Fruit fly (Drosophila melanogaster): ENCODE measurements around the gene CG13996.

The CG13996 gene

dm6 chr2L:6060210-6060609, 39.6 kb downstream of the CG13996 start, which contains the start of gene CG34180:
TSS of gene CG34180 (plus strand) at chr2L:6060510.
- TF ChIP-seq psq (optimal IDR thresholded peaks at IDR 0.05) (no peak), usp (GFP tag; optimal IDR thresholded peaks at IDR 0.05) (no peak), EcR (GFP tag; optimal IDR thresholded peaks at IDR 0.05) (no peak), CG8478 (optimal IDR thresholded peaks at IDR 0.05) (no peak), Dll (optimal IDR thresholded peaks at IDR 0.05) (no peak), pan (optimal IDR thresholded peaks at IDR 0.05) (no peak)

dm6 chr2L:6062382-6063082, 41.9 kb downstream of the CG13996 start, which contains the start of the genes ND-51 and CG13994:
TSS of gene ND-51 (minus strand) at chr2L:6062757.
TSS of gene CG13994 (plus strand) at chr2L:6062989.
- TF ChIP-seq psq (optimal IDR thresholded peaks at IDR 0.05) (no peak), usp (GFP tag; optimal IDR thresholded peaks at IDR 0.05) (no peak), Dll (optimal IDR thresholded peaks at IDR 0.05) (no peak), pan (optimal IDR thresholded peaks at IDR 0.05) (no peak), EcR (GFP tag; optimal IDR thresholded peaks at IDR 0.05) (no peak), CG8478 (optimal IDR thresholded peaks at IDR 0.05) (no peak)

- no peak for TF ChIP-seq usp (GFP tag; optimal IDR thresholded peaks at IDR 0.05)
- no peak for TF ChIP-seq CG8478 (optimal IDR thresholded peaks at IDR 0.05)
- TF ChIP-seq pan (optimal IDR thresholded peaks at IDR 0.05) = peak; percentile 97
- TF ChIP-seq EcR (GFP tag; optimal IDR thresholded peaks at IDR 0.05) = no peak
- no peak for TF ChIP-seq psq (optimal IDR thresholded peaks at IDR 0.05)
- TF ChIP-seq Dll (optimal IDR thresholded peaks at IDR 0.05) = no peak
Measured at dm6 chr2L:6065823-6066222, 45.2 kb downstream of the CG13996 start, which contains the start of the genes Fbw5 and CG9147. TSS of gene Fbw5 (minus strand) at chr2L:6065953. TSS of gene CG9147 (plus strand) at chr2L:6065997.

dm6 chr2L:6068544-6069251, 48.1 kb downstream of the CG13996 start, which contains the start of the genes CG9150 and Pfdn1:
TSS of gene CG9150 (minus strand) at chr2L:6068594.
TSS of gene Pfdn1 (plus strand) at chr2L:6069079.
- TF ChIP-seq CG8478 (optimal IDR thresholded peaks at IDR 0.05) (no peak), Dll (optimal IDR thresholded peaks at IDR 0.05) (no peak), usp (GFP tag; optimal IDR thresholded peaks at IDR 0.05) (no peak), pan (optimal IDR thresholded peaks at IDR 0.05) (no peak), psq (optimal IDR thresholded peaks at IDR 0.05) (no peak), EcR (GFP tag; optimal IDR thresholded peaks at IDR 0.05) (no peak)

- no peak for TF ChIP-seq EcR (GFP tag; optimal IDR thresholded peaks at IDR 0.05)
- TF ChIP-seq psq (optimal IDR thresholded peaks at IDR 0.05) = no peak
- no peak for TF ChIP-seq usp (GFP tag; optimal IDR thresholded peaks at IDR 0.05)
- no peak for TF ChIP-seq CG8478 (optimal IDR thresholded peaks at IDR 0.05)
- no peak for TF ChIP-seq Dll (optimal IDR thresholded peaks at IDR 0.05)
- no peak for TF ChIP-seq pan (optimal IDR thresholded peaks at IDR 0.05)
Measured at dm6 chr2L:6070656-6071231, 50.1 kb downstream of the CG13996 start, which contains the start of the genes CG9154 and Kr-h2. TSS of gene CG9154 (minus strand) at chr2L:6070686. TSS of gene Kr-h2 (plus strand) at chr2L:6070990.
